Worm (Caenorhabditis elegans): ENCODE measurements around the gene cng-1.

- TF ChIP-seq tbx-2 (tag; optimal IDR thresholded peaks at IDR 0.05) (no peak), ceh-9 (tag; optimal IDR thresholded peaks at IDR 0.05) (no peak), ceh-30 (tag; optimal IDR thresholded peaks at IDR 0.05) (no peak), pha-4 (tag; optimal IDR thresholded peaks at IDR 0.05) (no peak), npax-4 (tag; optimal IDR thresholded peaks at IDR 0.05) (no peak), ama-1 (optimal IDR thresholded peaks at IDR 0.05) (no peak), rnt-1 (tag; optimal IDR thresholded peaks at IDR 0.05) (no peak), sox-4 (tag; optimal IDR thresholded peaks at IDR 0.05) (no peak), unc-86 (tag; optimal IDR thresholded peaks at IDR 0.05) (no peak), pqm-1 (tag; optimal IDR thresholded peaks at IDR 0.05) (no peak), dmd-4 (tag; optimal IDR thresholded peaks at IDR 0.05; ENCODE audit: borderline replicate concordance) (no peak)
These were observed 24.6 kb upstream of the cng-1 start, which contains the start of gene C25D7.16 for ce11 chrV:15055873-15056272.

Measured in whole organism, late embryonic.